Fruit fly (Drosophila melanogaster): ENCODE results near the gene Nup154.

The Nup154 gene

DNA sequence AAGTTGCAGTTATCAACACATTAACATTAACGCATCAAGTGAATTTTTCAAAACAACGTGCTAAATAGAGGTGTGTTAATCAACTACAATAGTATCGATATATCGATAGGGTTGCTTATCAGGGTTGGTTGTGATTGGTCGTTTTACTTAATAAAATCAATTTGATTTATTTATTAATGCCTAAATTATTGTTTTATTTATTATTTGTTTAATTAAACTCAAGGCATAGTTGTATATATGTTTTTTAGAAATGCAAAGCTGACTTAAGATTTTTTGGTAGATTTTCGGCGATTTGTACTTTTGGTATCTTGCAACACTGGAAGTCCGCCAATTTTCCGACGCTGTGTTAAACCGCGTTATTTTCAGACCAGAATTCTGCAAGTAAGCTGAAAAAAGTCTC lies 6.4 kb downstream of the Nup154 start, which contains the start of the genes Art8 and dUTPase (continued):
- peak; percentile 92 for TF ChIP-seq BEAF-32 (GFP tag; optimal IDR thresholded peaks at IDR 0.05)
- TF ChIP-seq CG17328 (GFP tag; IDR thresholded peaks at IDR 0.05) = peak; percentile 56; the same call in 1 of the 2 replicates
- TF ChIP-seq ttk (GFP tag; IDR thresholded peaks at IDR 0.05) = peak; percentile 29; the same call in 1 of the 2 replicates
- TF ChIP-seq inv (GFP tag; IDR thresholded peaks at IDR 0.05; ENCODE audit: partially characterized antibody) = peak; percentile 77
- peak; percentile 54 for TF ChIP-seq dysf (GFP tag; IDR thresholded peaks at IDR 0.05)
- TF ChIP-seq CG32767 (GFP tag; IDR thresholded peaks at IDR 0.05) = 0 out of 2 replicates have a peak, but pooled peaks have one; percentile 37
- TF ChIP-seq slou (GFP tag; optimal IDR thresholded peaks at IDR 0.05) = peak; percentile 69
- TF ChIP-seq ewg (GFP tag; optimal IDR thresholded peaks at IDR 0.05) = peak; percentile 28
- TF ChIP-seq chinmo (GFP tag; IDR thresholded peaks at IDR 0.05; ENCODE audit: partially characterized antibody) = 0 out of 4 replicates have a peak, but pooled peaks have one; percentile 32
- TF ChIP-seq hb (GFP tag; IDR thresholded peaks at IDR 0.05; ENCODE audit: partially characterized antibody) = peak; percentile 61; the same call in 2 of the 3 replicates
- peak; percentile 52; the same call in 1 of the 2 replicates for TF ChIP-seq CG4404 (GFP tag; IDR thresholded peaks at IDR 0.05)
- TF ChIP-seq CG3838 (GFP tag; optimal IDR thresholded peaks at IDR 0.05) = no peak
- peak; percentile 33 for TF ChIP-seq CG6272 (GFP tag; IDR thresholded peaks at IDR 0.05)
- TF ChIP-seq CG4282 (GFP tag; optimal IDR thresholded peaks at IDR 0.05) = no peak
- peak; percentile 33; the same call in 1 of the 2 replicates for TF ChIP-seq Oaz (GFP tag; IDR thresholded peaks at IDR 0.05)
- peak; percentile 75 for TF ChIP-seq CG18262 (tag; optimal IDR thresholded peaks at IDR 0.05)
- TF ChIP-seq seq (GFP tag; IDR thresholded peaks at IDR 0.05) = 0 out of 2 replicates have a peak, but pooled peaks have one; percentile 34
- no peak for TF ChIP-seq shn (GFP tag; optimal IDR thresholded peaks at IDR 0.05)
- TF ChIP-seq Blimp-1 (GFP tag; optimal IDR thresholded peaks at IDR 0.05) = no peak
- TF ChIP-seq CG8765 (GFP tag; IDR thresholded peaks at IDR 0.05) = peak; percentile 24
- TF ChIP-seq YL-1 (GFP tag; optimal IDR thresholded peaks at IDR 0.05) = peak; percentile 82
- TF ChIP-seq CG31388 (GFP tag; optimal IDR thresholded peaks at IDR 0.05) = no peak
- TF ChIP-seq CG13123 (GFP tag; optimal IDR thresholded peaks at IDR 0.05) = peak; percentile 78
- peak; percentile 3 for TF ChIP-seq CG11723 (GFP tag; optimal IDR thresholded peaks at IDR 0.05)
- TF ChIP-seq CG18764 (GFP tag; optimal IDR thresholded peaks at IDR 0.05) = peak; percentile 72
- TF ChIP-seq CG13296 (GFP tag; optimal IDR thresholded peaks at IDR 0.05) = peak; percentile 48
- peak; percentile 66 for TF ChIP-seq CG7839 (tag; optimal IDR thresholded peaks at IDR 0.05)
- TF ChIP-seq CoRest (tag; optimal IDR thresholded peaks at IDR 0.05) = peak; percentile 82
- peak; percentile 73 for TF ChIP-seq CG30020 (tag; optimal IDR thresholded peaks at IDR 0.05)
- TF ChIP-seq CG3163 (GFP tag; optimal IDR thresholded peaks at IDR 0.05) = no peak
- peak; percentile 74 for TF ChIP-seq slbo (GFP tag; IDR thresholded peaks at IDR 0.05)
- TF ChIP-seq Gug (GFP tag; IDR thresholded peaks at IDR 0.05) = 0 out of 4 replicates have a peak, but pooled peaks have one; percentile 20
- peak; percentile 30 for TF ChIP-seq CG12744 (GFP tag; optimal IDR thresholded peaks at IDR 0.05)
- peak; percentile 61 for TF ChIP-seq CG15269 (tag; optimal IDR thresholded peaks at IDR 0.05)
- TF ChIP-seq Dp (GFP tag; optimal IDR thresholded peaks at IDR 0.05) = peak; percentile 82
- 0 out of 2 replicates have a peak, but pooled peaks have one; percentile 29 for TF ChIP-seq CG11696 (GFP tag; IDR thresholded peaks at IDR 0.05)
- TF ChIP-seq pnt (GFP tag; optimal IDR thresholded peaks at IDR 0.05) = no peak
- peak; percentile 86 for TF ChIP-seq nmo (GFP tag; optimal IDR thresholded peaks at IDR 0.05)
- peak; percentile 55 for TF ChIP-seq HLH3B (GFP tag; IDR thresholded peaks at IDR 0.05)
- no peak for TF ChIP-seq TFAM (GFP tag; optimal IDR thresholded peaks at IDR 0.05)
- TF ChIP-seq trh (GFP tag; optimal IDR thresholded peaks at IDR 0.05) = peak; percentile 4
- peak; percentile 29 for TF ChIP-seq CG3407 (GFP tag; optimal IDR thresholded peaks at IDR 0.05)
- TF ChIP-seq CG32772 (GFP tag; IDR thresholded peaks at IDR 0.05) = peak; percentile 42; the same call in 1 of the 2 replicates
- TF ChIP-seq Atf6 (GFP tag; IDR thresholded peaks at IDR 0.05) = peak; percentile 78
- no peak for TF ChIP-seq CG17802 (tag; optimal IDR thresholded peaks at IDR 0.05)
- TF ChIP-seq hkb (optimal IDR thresholded peaks at IDR 0.05) = no peak
- TF ChIP-seq hkb (GFP tag; IDR thresholded peaks at IDR 0.05) = peak; percentile 57; the same call in 1 of the 2 replicates
- peak; percentile 5 for TF ChIP-seq CG15011 (GFP tag; optimal IDR thresholded peaks at IDR 0.05)
- TF ChIP-seq CG9932 (GFP tag; IDR thresholded peaks at IDR 0.05) = peak; percentile 85
- TF ChIP-seq Bgb (GFP tag; IDR thresholded peaks at IDR 0.05; ENCODE audit: partially characterized antibody) = peak; percentile 82
